Fruit fly (Drosophila melanogaster) whole organism, prepupa: ENCODE results near the gene Atf3.

Experiments
- CG8319 ChIP-seq: fragments of 200-800 bp; sonication (Bioruptor generic); optimal IDR thresholded peaks from 3 replicates; lab custom pipeline; 2016; ENCODE audit warnings: missing biosample characterization, missing genetic modification characterization
- fkh ChIP-seq: fragments of 200-800 bp; sonication (Bioruptor generic); optimal IDR thresholded peaks from 3 replicates; lab custom pipeline; 2017; ENCODE audit warnings: missing biosample characterization, mild to moderate bottlenecking, missing genetic modification characterization, moderate library complexity
- lz ChIP-seq: fragments of 200-800 bp; sonication (Bioruptor generic); optimal IDR thresholded peaks from 3 replicates; lab custom pipeline; 2016; ENCODE audit warnings: missing biosample characterization, missing genetic modification characterization

DNA sequence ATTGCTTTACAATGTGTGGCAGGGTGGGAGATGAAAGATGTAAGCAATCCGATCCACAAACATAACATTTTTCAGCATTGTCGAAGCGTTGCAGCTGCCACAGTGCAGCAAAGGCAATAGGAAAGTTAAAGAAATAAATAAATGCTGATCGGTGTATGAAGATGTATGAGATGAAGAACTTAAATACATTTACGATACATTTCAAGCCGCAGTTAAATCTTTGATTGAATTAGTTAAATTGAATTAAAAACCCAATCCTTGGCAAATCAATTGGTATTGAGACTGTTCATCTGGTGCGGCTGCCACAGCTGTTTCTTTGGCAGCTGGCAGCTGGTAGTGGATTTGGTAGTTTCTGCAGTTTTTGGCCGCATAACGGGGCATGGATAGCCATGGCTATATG, 77.2 kb downstream of the Atf3 start:
- no peak for TF ChIP-seq lz
- TF ChIP-seq CG8319 (GFP tag; lab: Kevin White, UChicago) = no peak
- no peak for TF ChIP-seq fkh (GFP tag; lab: Kevin White, UChicago)
